Fruit fly (Drosophila melanogaster): ENCODE results near the gene ChAT.

The ChAT gene

DNA sequence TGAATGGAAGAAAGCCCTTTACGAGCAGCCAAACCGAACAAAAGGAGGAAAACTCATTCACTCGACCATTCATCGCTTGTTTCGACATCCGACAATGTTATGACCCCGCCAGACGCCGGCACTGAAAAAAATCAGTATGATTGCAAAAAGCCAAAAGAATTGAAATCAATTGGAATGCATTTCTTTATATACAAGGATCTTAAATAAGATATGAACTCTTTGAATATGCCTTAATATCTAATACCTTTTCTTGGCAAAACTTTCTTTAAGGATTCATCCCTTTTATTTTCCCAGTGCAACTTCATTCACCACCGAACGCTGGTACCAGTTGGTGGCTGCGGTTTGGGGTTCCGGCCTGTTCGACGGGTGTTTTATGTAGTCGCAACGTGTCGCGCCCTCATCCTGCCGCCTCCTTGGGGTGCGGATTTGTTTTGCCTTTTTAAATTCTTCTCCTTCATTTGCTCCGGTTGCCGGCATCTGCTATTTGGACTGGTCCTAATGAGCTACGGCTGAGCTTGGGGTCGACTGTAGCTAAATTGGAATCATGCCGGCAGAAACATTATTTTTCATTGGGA is 14.6 kb downstream of the ChAT start (continued):
- TF ChIP-seq Smox (GFP tag; optimal IDR thresholded peaks at IDR 0.05) (peak; percentile 69), dac (GFP tag; optimal IDR thresholded peaks at IDR 0.05) (no peak), Ets21C (GFP tag; optimal IDR thresholded peaks at IDR 0.05) (peak; percentile 52), Lpt (GFP tag; optimal IDR thresholded peaks at IDR 0.05) (no peak), CG3919 (GFP tag; optimal IDR thresholded peaks at IDR 0.05) (peak; percentile 71), fkh (GFP tag; optimal IDR thresholded peaks at IDR 0.05) (peak; percentile 6), achi (GFP tag; optimal IDR thresholded peaks at IDR 0.05) (peak; percentile 59), CG16779 (tag; optimal IDR thresholded peaks at IDR 0.05) (peak; percentile 13), svp (GFP tag) (peak; percentile 88)

DNA sequence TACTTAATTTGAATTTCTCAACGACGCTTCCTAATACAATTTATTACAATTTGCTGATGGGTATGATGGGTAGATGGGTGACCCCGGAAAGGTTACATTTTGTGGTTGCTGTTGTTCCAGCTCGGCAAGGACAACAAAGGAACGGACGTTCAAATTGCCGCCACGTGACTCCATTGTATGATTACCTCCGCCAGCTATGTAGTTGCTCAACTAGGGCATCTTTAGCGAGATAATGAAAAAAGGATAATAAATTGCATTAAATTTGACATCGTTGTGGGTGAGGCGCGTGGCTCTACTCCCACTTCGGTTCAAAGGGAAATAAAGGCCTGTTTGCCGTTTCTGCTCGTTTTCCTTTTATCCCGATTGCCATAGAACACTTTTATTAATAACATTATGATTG is 16.1 kb downstream of the ChAT start:
- no peak for TF ChIP-seq CG11762 (GFP tag; optimal IDR thresholded peaks at IDR 0.05; ENCODE audit: insufficient read depth)
- no peak for TF ChIP-seq svp (GFP tag)
- no peak for TF ChIP-seq ss (GFP tag; optimal IDR thresholded peaks at IDR 0.05)
- no peak for TF ChIP-seq CG8119 (GFP tag; IDR thresholded peaks at IDR 0.05)
- no peak for TF ChIP-seq fd85E (GFP tag; optimal IDR thresholded peaks at IDR 0.05)
- TF ChIP-seq CG8632 (GFP tag; optimal IDR thresholded peaks at IDR 0.05) = no peak
- no peak for TF ChIP-seq CG7368 (GFP tag; optimal IDR thresholded peaks at IDR 0.05)
- TF ChIP-seq dsx (GFP tag; optimal IDR thresholded peaks at IDR 0.05; ENCODE audit: poor library complexity, severe bottlenecking) = no peak
- TF ChIP-seq achi (GFP tag; optimal IDR thresholded peaks at IDR 0.05) = no peak
- TF ChIP-seq CG6808 (GFP tag; optimal IDR thresholded peaks at IDR 0.05) = no peak
- no peak for TF ChIP-seq CG6854 (GFP tag; optimal IDR thresholded peaks at IDR 0.05)
- TF ChIP-seq CG32006 (GFP tag; optimal IDR thresholded peaks at IDR 0.05) = no peak
- TF ChIP-seq Ets96B (tag; optimal IDR thresholded peaks at IDR 0.05) = no peak
- TF ChIP-seq Eip75B (GFP tag; optimal IDR thresholded peaks at IDR 0.05) = no peak
- TF ChIP-seq Eip93F (GFP tag; optimal IDR thresholded peaks at IDR 0.05) = no peak
- TF ChIP-seq vri (GFP tag; optimal IDR thresholded peaks at IDR 0.05) = no peak
- no peak for TF ChIP-seq CG6792 (GFP tag; optimal IDR thresholded peaks at IDR 0.05)
- TF ChIP-seq acj6 (GFP tag; optimal IDR thresholded peaks at IDR 0.05) = no peak
- no peak for TF ChIP-seq CG9139 (GFP tag; optimal IDR thresholded peaks at IDR 0.05)
- no peak for TF ChIP-seq CG10631 (GFP tag; optimal IDR thresholded peaks at IDR 0.05)

DNA sequence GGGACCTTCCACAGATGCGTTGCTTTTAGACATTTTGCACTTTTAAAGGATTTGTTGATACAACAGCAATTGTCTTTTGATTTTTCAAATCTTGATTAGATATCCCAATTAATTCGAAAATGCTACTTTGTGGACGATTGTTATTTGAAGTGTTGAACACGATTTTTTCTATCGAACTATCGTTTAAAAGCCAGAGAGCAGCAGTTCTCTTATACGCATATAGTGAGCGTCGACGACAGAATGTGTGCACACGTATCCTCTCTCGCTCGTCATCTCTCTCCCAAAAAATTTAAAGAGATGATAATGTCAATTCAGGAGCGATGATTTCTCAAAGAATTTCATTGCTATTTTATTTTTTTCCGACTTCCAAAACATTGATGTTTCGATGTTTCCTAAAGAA is 17.2 kb downstream of the ChAT start, which contains the start of gene CG34283:
TSS of gene CG34283 (minus strand) at position 101 of the 400 bp plus-strand sequence.
- TF ChIP-seq achi (GFP tag; optimal IDR thresholded peaks at IDR 0.05) (no peak), lz (GFP tag; optimal IDR thresholded peaks at IDR 0.05) (no peak), dac (GFP tag; optimal IDR thresholded peaks at IDR 0.05) (no peak), CG11294 (GFP tag; IDR thresholded peaks at IDR 0.05) (no peak), CG6854 (GFP tag; optimal IDR thresholded peaks at IDR 0.05) (no peak), CG4318 (GFP tag; optimal IDR thresholded peaks at IDR 0.05) (no peak), fd59A (GFP tag; optimal IDR thresholded peaks at IDR 0.05) (no peak), CG31627 (GFP tag; optimal IDR thresholded peaks at IDR 0.05) (no peak), Blimp-1 (GFP tag; optimal IDR thresholded peaks at IDR 0.05) (no peak)

DNA sequence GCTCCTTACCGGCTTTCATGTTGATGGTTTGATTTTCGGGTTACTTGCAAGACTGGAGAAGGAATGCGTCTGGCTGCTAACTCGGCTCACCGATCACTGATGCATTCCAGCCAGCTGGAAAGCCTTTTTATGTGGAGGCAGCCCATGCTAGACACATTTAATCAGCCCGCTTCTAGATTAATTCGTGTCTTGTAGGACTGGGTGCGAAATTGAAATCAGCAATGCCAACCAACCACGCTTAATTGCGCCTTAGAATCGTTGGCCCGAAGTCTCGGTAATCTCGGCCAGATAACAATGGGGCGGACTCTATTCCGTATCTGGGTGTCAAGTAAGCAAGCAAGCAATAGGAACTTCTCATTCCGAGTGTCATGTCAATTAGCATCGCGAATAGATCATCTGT is 21.0 kb downstream of the ChAT start, which contains the start of gene CG7714:
TSS of gene CG7714 (minus strand) at position 101 of the 400 bp plus-strand sequence.
- TF ChIP-seq Lpt (GFP tag; optimal IDR thresholded peaks at IDR 0.05) = no peak
- no peak for TF ChIP-seq CG15336 (GFP tag; IDR thresholded peaks at IDR 0.05)
- no peak for TF ChIP-seq CG11762 (GFP tag; optimal IDR thresholded peaks at IDR 0.05; ENCODE audit: insufficient read depth)
- TF ChIP-seq CG3919 (GFP tag; optimal IDR thresholded peaks at IDR 0.05) = no peak
- TF ChIP-seq CG8119 (GFP tag; IDR thresholded peaks at IDR 0.05) = no peak
- no peak for TF ChIP-seq CG1621 (tag; optimal IDR thresholded peaks at IDR 0.05)
- TF ChIP-seq CG16779 (tag; optimal IDR thresholded peaks at IDR 0.05) = no peak
- TF ChIP-seq achi (GFP tag; optimal IDR thresholded peaks at IDR 0.05) = no peak
